ENCODE assay signal across 3 fruit fly cellular contexts in genomic region chr3L:19184042-19184743, dm6.
TF ChIP-seq lines count a peak whose summit lies in the region.

No protein-coding gene starts in this region.

- no peak for TF ChIP-seq CTCF in whole organism, embryonic (GFP tag; optimal IDR thresholded peaks at IDR 0.05; lab: Kevin White, UChicago)

TF ChIP-seq in whole organism, embryonic, 481 proteins besides CTCF, POLR2A, EP300 and RAD21 (continues in another document):
- TF ChIP-seq ac (GFP tag; optimal IDR thresholded peaks at IDR 0.05; lab: Kevin White, UChicago) (peak; percentile 73), hth (optimal IDR thresholded peaks at IDR 0.05; lab: Kevin White, UChicago) (peak; percentile 42), CG7786 (GFP tag; optimal IDR thresholded peaks at IDR 0.05; lab: Kevin White, UChicago) (no peak), Stat92E (GFP tag; optimal IDR thresholded peaks at IDR 0.05; lab: Kevin White, UChicago) (peak in 1 of 3 experiments; percentile 64), grn (GFP tag; optimal IDR thresholded peaks at IDR 0.05; lab: Kevin White, UChicago) (peak; percentile 96), lola (GFP tag; optimal IDR thresholded peaks at IDR 0.05; lab: Kevin White, UChicago) (peak in 1 of 3 experiments; percentile 23), Fer1 (GFP tag; optimal IDR thresholded peaks at IDR 0.05; lab: Kevin White, UChicago) (no peak), zen (tag; optimal IDR thresholded peaks at IDR 0.05; lab: Kevin White, UChicago) (peak; percentile 77), Ets65A (GFP tag; lab: Kevin White, UChicago) (peak; percentile 26), MTF-1 (GFP tag; optimal IDR thresholded peaks at IDR 0.05; lab: Kevin White, UChicago; ENCODE audit: borderline replicate concordance) (peak; percentile 24), zf30C (GFP tag; optimal IDR thresholded peaks at IDR 0.05; lab: Kevin White, UChicago) (no peak), Kr (GFP tag; optimal IDR thresholded peaks at IDR 0.05; lab: Kevin White, UChicago) (peak; percentile 89), CG6813 (GFP tag; optimal IDR thresholded peaks at IDR 0.05; lab: Kevin White, UChicago) (peak; percentile 43), YL-1 (GFP tag; optimal IDR thresholded peaks at IDR 0.05; lab: Kevin White, UChicago) (no peak), CG11093 (GFP tag; IDR thresholded peaks at IDR 0.05; lab: Robert Waterston, UW) (no peak), cg (GFP tag; optimal IDR thresholded peaks at IDR 0.05; lab: Kevin White, UChicago) (peak; percentile 62), Sin3A (optimal IDR thresholded peaks at IDR 0.05; lab: Kevin White, UChicago) (no peak), CG2202 (tag; optimal IDR thresholded peaks at IDR 0.05; lab: Kevin White, UChicago) (peak; percentile 43), bsh (GFP tag; optimal IDR thresholded peaks at IDR 0.05; lab: Kevin White, UChicago) (no peak), CG12219 (GFP tag; optimal IDR thresholded peaks at IDR 0.05; lab: Kevin White, UChicago) (no peak), dmrt11E (tag; optimal IDR thresholded peaks at IDR 0.05; lab: Kevin White, UChicago) (peak; percentile 54), CG15696 (tag; optimal IDR thresholded peaks at IDR 0.05; lab: Kevin White, UChicago) (peak; percentile 66), ci (GFP tag; IDR thresholded peaks at IDR 0.05; lab: Robert Waterston, UW) (no peak; the same call in 2 of the 3 replicates), CG17829 (tag; optimal IDR thresholded peaks at IDR 0.05; lab: Kevin White, UChicago) (peak; percentile 10), Camta (GFP tag; optimal IDR thresholded peaks at IDR 0.05; lab: Kevin White, UChicago) (no peak), insv (GFP tag; optimal IDR thresholded peaks at IDR 0.05; lab: Kevin White, UChicago) (peak in 1 of 2 experiments; percentile 30), CG17568 (GFP tag; optimal IDR thresholded peaks at IDR 0.05; lab: Kevin White, UChicago) (peak; percentile 39), sens (GFP tag; lab: Kevin White, UChicago) (peak; percentile 68), sc (optimal IDR thresholded peaks at IDR 0.05; lab: Kevin White, UChicago) (no peak), sc (GFP tag; optimal IDR thresholded peaks at IDR 0.05; lab: Kevin White, UChicago) (no peak), CG15514 (GFP tag; optimal IDR thresholded peaks at IDR 0.05; lab: Kevin White, UChicago) (no peak)

TF ChIP-seq in whole organism, prepupa, 60 proteins besides CTCF, POLR2A, EP300 and RAD21:
- TF ChIP-seq fkh (GFP tag; optimal IDR thresholded peaks at IDR 0.05; lab: Kevin White, UChicago) (peak; percentile 60), dsx (GFP tag; optimal IDR thresholded peaks at IDR 0.05; lab: Kevin White, UChicago; ENCODE audit: poor library complexity, severe bottlenecking) (peak; percentile 56), svp (GFP tag; lab: Kevin White, UChicago) (peak; percentile 67), Sox102F (GFP tag; optimal IDR thresholded peaks at IDR 0.05; lab: Kevin White, UChicago) (no peak), ss (GFP tag; optimal IDR thresholded peaks at IDR 0.05; lab: Kevin White, UChicago) (no peak)

TF ChIP-seq in whole organism, wandering third instar larva, 38 proteins besides CTCF, POLR2A, EP300 and RAD21:
- TF ChIP-seq sv (GFP tag; optimal IDR thresholded peaks at IDR 0.05; lab: Kevin White, UChicago) (no peak), Dif (GFP tag; optimal IDR thresholded peaks at IDR 0.05; lab: Kevin White, UChicago; ENCODE audit: partially characterized antibody) (peak; percentile 30), psq (GFP tag; optimal IDR thresholded peaks at IDR 0.05; lab: Kevin White, UChicago) (peak; percentile 5), Dfd (GFP tag; optimal IDR thresholded peaks at IDR 0.05; lab: Kevin White, UChicago) (peak; percentile 63)
